Fruit fly (Drosophila melanogaster) whole organism, wandering third instar larva: ENCODE measurements around the gene Lipt2.

ENCODE experiments used
- Abd-B ChIP-seq: fragments of >200 bp; optimal IDR thresholded peaks from 2 replicates; lab custom pipeline; 2017; ENCODE audit warnings: missing biosample characterization, missing genetic modification characterization
- Dif ChIP-seq: fragments of 200-275, 200-300 bp; sonication (Bioruptor generic); optimal IDR thresholded peaks from 2 replicates; lab custom pipeline; 2018; ENCODE audit warnings: missing biosample characterization, missing genetic modification characterization; ENCODE audit not compliant: partially characterized antibody
- GATAd ChIP-seq: sonication (Bioruptor generic); optimal IDR thresholded peaks from 2 replicates; lab custom pipeline; 2016; ENCODE audit warnings: missing biosample characterization, missing genetic modification characterization
- HLH106 ChIP-seq: fragments of 200-800 bp; optimal IDR thresholded peaks from 3 replicates; lab custom pipeline; 2019; ENCODE audit warnings: missing biosample characterization, mild to moderate bottlenecking, missing genetic modification characterization, moderate library complexity
- Hnf4 ChIP-seq: fragments of 200-800 bp; sonication (Bioruptor generic); optimal IDR thresholded peaks from 2 replicates; lab custom pipeline; 2016; ENCODE audit warnings: missing biosample characterization, mild to moderate bottlenecking, missing genetic modification characterization
- Mio ChIP-seq: sonication (Bioruptor generic); optimal IDR thresholded peaks from 2 replicates; lab custom pipeline; 2016; ENCODE audit warnings: missing biosample characterization, missing genetic modification characterization
- dmrt93B ChIP-seq: fragments of 200-800 bp; sonication (Bioruptor generic); optimal IDR thresholded peaks from 2 replicates; lab custom pipeline; 2018; ENCODE audit warnings: missing biosample characterization, mild to moderate bottlenecking, missing genetic modification characterization
- ey ChIP-seq: fragments of 200-800 bp; sonication (Bioruptor generic); optimal IDR thresholded peaks from 2 replicates; lab custom pipeline; 2016; ENCODE audit warnings: missing biosample characterization, missing genetic modification characterization
- fru ChIP-seq: fragments of 200-800 bp; sonication (Bioruptor generic); optimal IDR thresholded peaks from 3 replicates; lab custom pipeline; 2016; ENCODE audit warnings: missing biosample characterization, mild to moderate bottlenecking, missing genetic modification characterization
- lola ChIP-seq: fragments of >200 bp; optimal IDR thresholded peaks from 2 replicates; lab custom pipeline; 2017; ENCODE audit warnings: missing biosample characterization, missing genetic modification characterization
- pan ChIP-seq: fragments of >200 bp; optimal IDR thresholded peaks from 2 replicates; lab custom pipeline; 2017
- psq ChIP-seq: fragments of 200-800 bp; sonication (Bioruptor generic); optimal IDR thresholded peaks from 3 replicates; lab custom pipeline; 2017; ENCODE audit warnings: missing biosample characterization, mild to moderate bottlenecking, missing genetic modification characterization, moderate library complexity
- sv ChIP-seq: fragments of 200-800 bp; sonication (Bioruptor generic); optimal IDR thresholded peaks from 3 replicates; lab custom pipeline; 2016; ENCODE audit warnings: missing biosample characterization, missing genetic modification characterization
- tai ChIP-seq: sonication (Bioruptor generic); optimal IDR thresholded peaks from 2 replicates; lab custom pipeline; 2016; ENCODE audit warnings: missing biosample characterization, missing genetic modification characterization

DNA sequence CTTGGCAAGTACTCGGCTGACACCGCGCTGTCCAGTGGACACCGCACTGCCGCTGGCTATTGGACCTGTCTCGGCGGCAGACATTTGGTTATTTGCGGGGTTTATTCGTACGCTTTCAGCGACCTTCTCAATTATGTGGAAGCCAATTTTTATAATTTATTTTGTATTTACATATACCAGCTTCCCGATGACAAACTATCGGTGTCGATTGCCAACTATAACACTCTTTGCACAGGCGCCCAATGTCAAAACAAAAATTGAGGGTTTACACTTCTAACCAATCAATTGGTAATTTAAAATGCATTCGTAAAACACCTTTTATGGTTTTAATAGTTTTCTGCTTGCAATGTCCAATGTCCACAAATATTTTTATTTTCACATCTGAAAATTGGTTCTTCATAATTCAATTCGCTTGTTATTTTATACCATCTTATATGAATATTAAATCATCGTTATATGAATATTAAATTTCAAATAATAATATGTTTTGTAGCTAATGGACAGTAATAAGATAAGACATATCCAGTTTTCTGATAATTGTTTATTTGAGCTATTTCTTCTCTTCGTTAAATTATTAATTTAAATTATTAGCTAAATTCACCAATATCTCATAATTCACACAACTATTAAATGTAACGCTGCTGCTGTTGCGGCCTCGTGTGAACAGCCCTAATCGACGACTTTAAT, 37.2 kb downstream of the Lipt2 start:
- no peak for TF ChIP-seq pan
- TF ChIP-seq lola (GFP tag; lab: Kevin White, UChicago): no peak
- TF ChIP-seq Mio (GFP tag; lab: Kevin White, UChicago): no peak
- no peak for TF ChIP-seq GATAd (GFP tag; lab: Kevin White, UChicago)
- TF ChIP-seq dmrt93B (GFP tag; lab: Kevin White, UChicago): peak; percentile 16
- no peak for TF ChIP-seq sv (GFP tag; lab: Kevin White, UChicago)
- peak; percentile 65 for TF ChIP-seq psq (GFP tag; lab: Kevin White, UChicago)
- peak; percentile 48 for TF ChIP-seq Abd-B
- no peak for TF ChIP-seq ey
- peak; percentile 28 for TF ChIP-seq HLH106 (tag; lab: Kevin White, UChicago)
- TF ChIP-seq Dif: no peak
- no peak for TF ChIP-seq tai
- TF ChIP-seq fru (GFP tag; lab: Kevin White, UChicago): no peak
- TF ChIP-seq Hnf4 (GFP tag; lab: Kevin White, UChicago): no peak
